Fruit fly (Drosophila melanogaster): ENCODE results near the gene CG33552.

DNA sequence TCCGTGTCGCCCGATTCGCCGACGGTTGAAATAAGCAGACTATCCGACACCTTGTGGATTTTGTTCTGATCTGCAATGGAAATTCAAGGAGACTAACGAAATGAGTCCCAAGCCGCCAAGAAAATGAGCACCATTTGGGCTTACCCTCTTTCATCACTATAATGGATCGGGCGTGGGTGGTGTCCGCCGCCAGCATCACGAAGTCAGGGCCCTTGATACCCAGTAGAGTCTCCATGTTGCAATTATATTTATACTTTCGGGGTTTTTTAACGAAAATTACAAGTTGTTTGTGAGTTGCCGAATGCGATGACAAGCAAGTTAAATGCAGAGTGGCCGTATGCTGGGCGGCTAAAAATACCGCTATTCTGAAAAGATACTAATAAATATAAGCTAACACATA is 49.5 kb downstream of the CG33552 start, which contains the start of gene Prosbeta4:
- TF ChIP-seq psq (optimal IDR thresholded peaks at IDR 0.05) (no peak), Sin3A (optimal IDR thresholded peaks at IDR 0.05) (no peak), insv (optimal IDR thresholded peaks at IDR 0.05) (no peak)
